Fruit fly (Drosophila melanogaster): Measurements from ENCODE around the gene Pcmt.

- TF ChIP-seq EcR (GFP tag; optimal IDR thresholded peaks at IDR 0.05) = no peak
- TF ChIP-seq psq (optimal IDR thresholded peaks at IDR 0.05) = no peak
- no peak for TF ChIP-seq Dll (optimal IDR thresholded peaks at IDR 0.05)
- TF ChIP-seq usp (GFP tag; optimal IDR thresholded peaks at IDR 0.05) = no peak
These were observed 2.5 kb downstream of the Pcmt start for dm6 chr3R:5551593-5551992.
